Fruit fly (Drosophila melanogaster) whole organism, pupa: ENCODE data around the gene CG1421.

Experiments
- CG10348 ChIP-seq: fragments of 200-800 bp; sonication (Bioruptor generic); IDR thresholded peaks from 2 replicates; pipeline ENCODE4 v1.3.6; 2022; ENCODE audit warnings: missing biosample characterization, missing genetic modification characterization
- CG12605 ChIP-seq: fragments of 200-800 bp; sonication (Bioruptor generic); IDR thresholded peaks from 2 replicates; pipeline ENCODE4 v1.3.6; 2022; ENCODE audit warnings: missing biosample characterization, missing genetic modification characterization
- CG13204 ChIP-seq: fragments of 200-800 bp; sonication (Bioruptor generic); optimal IDR thresholded peaks from 2 replicates; lab custom pipeline; 2018; ENCODE audit warnings: missing biosample characterization, mild to moderate bottlenecking, missing genetic modification characterization, moderate library complexity
- CG14655 ChIP-seq: fragments of 200-800 bp; sonication (Bioruptor generic); optimal IDR thresholded peaks from 3 replicates; lab custom pipeline; 2017; ENCODE audit warnings: mild to moderate bottlenecking, missing biosample characterization, missing genetic modification reagents, missing genetic modification characterization
- CG15710 ChIP-seq: fragments of 200-800 bp; sonication (Bioruptor generic); optimal IDR thresholded peaks from 2 replicates; lab custom pipeline; 2018; ENCODE audit warnings: missing biosample characterization, mild to moderate bottlenecking, missing genetic modification characterization, moderate library complexity
- CG17806 ChIP-seq: fragments of 200-800 bp; sonication (Bioruptor generic); optimal IDR thresholded peaks from 2 replicates; lab custom pipeline; 2018; ENCODE audit warnings: missing biosample characterization, mild to moderate bottlenecking, missing genetic modification characterization, moderate library complexity
- CG32121 ChIP-seq: fragments of 200-800 bp; sonication (Bioruptor generic); IDR thresholded peaks from 2 replicates; pipeline ENCODE4 v1.3.6; 2022; ENCODE audit warnings: missing biosample characterization, missing genetic modification characterization
- CG34367 ChIP-seq: fragments of 200-800 bp; sonication (Bioruptor generic); optimal IDR thresholded peaks from 2 replicates; lab custom pipeline; 2018; ENCODE audit warnings: missing biosample characterization, mild to moderate bottlenecking, missing genetic modification characterization
- CG4496 ChIP-seq: fragments of 200-800 bp; sonication (Bioruptor generic); IDR thresholded peaks from 3 replicates; pipeline ENCODE4 v1.3.6; 2022; ENCODE audit warnings: missing biosample characterization, missing genetic modification characterization
- CG8159 ChIP-seq: fragments of 200-800 bp; sonication (Bioruptor generic); optimal IDR thresholded peaks from 3 replicates; lab custom pipeline; 2018; ENCODE audit warnings: missing biosample characterization, mild to moderate bottlenecking, missing genetic modification characterization, moderate library complexity
- CG8301 ChIP-seq: fragments of 200-800 bp; sonication (Bioruptor generic); optimal IDR thresholded peaks from 2 replicates; lab custom pipeline; 2018; ENCODE audit warnings: missing biosample characterization, mild to moderate bottlenecking, missing genetic modification characterization
- CG9948 ChIP-seq: fragments of 200-800 bp; sonication (Bioruptor generic); optimal IDR thresholded peaks from 2 replicates; lab custom pipeline; 2018; ENCODE audit warnings: missing biosample characterization, mild to moderate bottlenecking, missing genetic modification characterization, moderate library complexity
- D1 ChIP-seq: fragments of 200-800 bp; sonication (Bioruptor generic); optimal IDR thresholded peaks from 2 replicates; lab custom pipeline; 2018; ENCODE audit warnings: missing biosample characterization, mild to moderate bottlenecking, missing genetic modification characterization, moderate library complexity
- EcR ChIP-seq: fragments of 200-800 bp; sonication (Bioruptor generic); optimal IDR thresholded peaks from 3 replicates; lab custom pipeline; 2019; ENCODE audit warnings: missing biosample characterization, missing genetic modification characterization, mild to moderate bottlenecking, moderate library complexity, missing genetic modification reagents
- Ets98B ChIP-seq: fragments of 200-800 bp; sonication (Bioruptor generic); IDR thresholded peaks from 2 replicates; pipeline ENCODE4 v1.3.6; 2022; ENCODE audit warnings: missing biosample characterization, missing genetic modification characterization
- Pif1A ChIP-seq: fragments of 200-800 bp; sonication (Bioruptor generic); optimal IDR thresholded peaks from 3 replicates; lab custom pipeline; 2016; ENCODE audit warnings: missing biosample characterization, missing genetic modification characterization
- Pif1B ChIP-seq: fragments of 200-800 bp; sonication (Bioruptor generic); optimal IDR thresholded peaks from 3 replicates; lab custom pipeline; 2016; ENCODE audit warnings: missing biosample characterization, missing genetic modification characterization
- Snoo ChIP-seq: fragments of 200-800 bp; sonication (Bioruptor generic); optimal IDR thresholded peaks from 3 replicates; lab custom pipeline; 2017; ENCODE audit warnings: missing biosample characterization, mild to moderate bottlenecking, missing genetic modification characterization, inconsistent platforms
- fd96Ca ChIP-seq: fragments of 200-800 bp; sonication (Bioruptor generic); IDR thresholded peaks from 3 replicates; pipeline ENCODE4 v1.3.6; 2022; ENCODE audit warnings: missing biosample characterization, missing genetic modification characterization
- gl ChIP-seq: fragments of 200-800 bp; sonication (Bioruptor generic); optimal IDR thresholded peaks from 2 replicates; lab custom pipeline; 2018; ENCODE audit warnings: missing biosample characterization, mild to moderate bottlenecking, missing genetic modification characterization
- rn ChIP-seq: fragments of 200-800 bp; sonication (Bioruptor generic); IDR thresholded peaks from 2 replicates; pipeline ENCODE4 v1.3.6; 2022; ENCODE audit warnings: missing biosample characterization, missing genetic modification characterization

The CG1421 gene

DNA sequence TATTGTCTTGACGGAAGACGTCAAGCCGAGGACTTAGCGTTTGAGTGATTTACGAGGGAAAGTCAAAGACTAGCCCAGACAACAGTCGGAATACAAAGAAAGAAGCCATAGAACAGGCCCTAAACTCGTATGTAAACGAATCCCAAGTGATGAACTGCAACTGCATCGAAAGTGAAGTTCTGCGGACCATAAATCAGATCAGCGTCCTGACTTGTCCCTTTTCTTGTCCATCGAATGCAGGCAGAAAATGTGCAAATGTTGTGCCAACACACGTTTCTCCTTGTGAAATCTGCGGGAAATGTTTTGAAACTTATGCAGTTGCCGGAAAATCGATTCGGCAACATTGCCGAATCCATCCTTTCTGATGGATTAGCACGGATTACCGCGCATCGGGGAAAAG, 25.8 kb upstream of the CG1421 start:
- TF ChIP-seq gl (tag; lab: Kevin White, UChicago): no peak

DNA sequence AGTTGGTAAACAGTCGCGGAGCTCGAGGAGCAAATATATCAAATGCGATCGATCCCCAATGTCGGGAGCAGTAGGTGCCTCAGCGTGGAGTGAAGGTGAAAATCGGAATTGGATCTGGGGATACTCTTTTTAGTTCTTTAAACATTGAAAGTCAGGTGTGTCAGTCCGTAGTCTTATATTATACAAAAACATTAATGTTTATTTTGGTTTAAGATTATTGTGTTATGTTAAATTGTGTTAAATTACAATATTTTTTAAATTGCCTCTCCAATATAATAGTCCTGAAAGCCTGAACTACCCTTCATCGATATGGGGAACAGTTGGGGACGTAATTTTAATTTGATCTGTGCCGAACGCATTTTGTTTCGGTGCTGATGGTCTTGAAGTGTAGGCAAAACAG, 23.4 kb upstream of the CG1421 start:
- TF ChIP-seq CG4496 (GFP tag; lab: Robert Waterston, UW): no peak
- no peak for TF ChIP-seq Ets98B (GFP tag; lab: Robert Waterston, UW)
- TF ChIP-seq Pif1A: peak; percentile 17
- TF ChIP-seq CG10348: no peak
- TF ChIP-seq CG34367 (tag; lab: Kevin White, UChicago): peak; percentile 23
- no peak for TF ChIP-seq fd96Ca (GFP tag; lab: Robert Waterston, UW)
- peak; percentile 31 for TF ChIP-seq Pif1B (GFP tag; lab: Kevin White, UChicago)
- TF ChIP-seq gl (tag; lab: Kevin White, UChicago): no peak
- no peak for TF ChIP-seq rn
- no peak for TF ChIP-seq CG32121
- no peak for TF ChIP-seq D1 (tag; lab: Kevin White, UChicago)
- TF ChIP-seq CG8159 (tag; lab: Kevin White, UChicago): peak; percentile 69
- TF ChIP-seq CG17806 (tag; lab: Kevin White, UChicago): peak; percentile 41
- TF ChIP-seq CG14655 (GFP tag; lab: Kevin White, UChicago): peak; percentile 42
- TF ChIP-seq Snoo (tag; lab: Kevin White, UChicago): no peak
- no peak for TF ChIP-seq CG13204 (GFP tag; lab: Kevin White, UChicago)
- TF ChIP-seq CG9948 (tag; lab: Kevin White, UChicago): peak; percentile 54
- TF ChIP-seq CG8301 (tag; lab: Kevin White, UChicago): no peak
- no peak for TF ChIP-seq EcR
- TF ChIP-seq CG15710 (tag; lab: Kevin White, UChicago): peak; percentile 49
- TF ChIP-seq CG12605 (GFP tag; lab: Robert Waterston, UW): no peak

DNA sequence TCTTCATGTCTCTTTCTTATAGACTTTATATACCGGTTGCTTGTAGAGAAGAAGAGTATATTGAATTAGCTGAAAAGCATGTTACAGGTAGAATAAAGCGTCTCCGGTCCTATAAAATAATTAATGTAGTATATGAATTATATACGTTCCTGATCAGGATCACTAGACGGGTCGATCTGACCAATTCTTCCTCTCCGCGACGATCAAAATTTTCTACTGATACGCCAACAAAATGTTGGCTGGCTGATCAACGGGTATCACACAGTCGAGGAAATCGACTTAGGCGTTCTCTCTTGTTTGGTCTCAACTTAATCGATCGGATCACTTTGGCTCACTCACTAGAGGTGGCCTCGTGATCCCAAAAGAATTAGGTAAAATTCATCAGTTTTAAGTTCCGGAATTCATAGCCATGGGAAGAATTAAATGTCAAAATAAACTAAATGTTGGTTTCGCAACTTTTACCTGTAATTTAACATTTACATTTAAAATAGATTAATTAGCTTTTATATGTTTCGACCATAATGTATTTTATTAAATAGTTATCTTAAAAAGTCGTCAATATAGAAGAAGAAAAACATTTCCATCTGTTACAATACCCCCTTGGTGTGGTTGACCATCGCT, 21.2 kb upstream of the CG1421 start:
- TF ChIP-seq Pif1A (no peak), EcR (no peak), D1 (tag; lab: Kevin White, UChicago) (no peak), CG15710 (tag; lab: Kevin White, UChicago) (peak; percentile 15), CG9948 (tag; lab: Kevin White, UChicago) (peak; percentile 21), CG8159 (tag; lab: Kevin White, UChicago) (peak; percentile 23), CG34367 (tag; lab: Kevin White, UChicago) (no peak), CG13204 (GFP tag; lab: Kevin White, UChicago) (no peak), CG32121 (no peak), CG14655 (GFP tag; lab: Kevin White, UChicago) (peak; percentile 20), gl (tag; lab: Kevin White, UChicago) (no peak), Snoo (tag; lab: Kevin White, UChicago) (no peak), CG17806 (tag; lab: Kevin White, UChicago) (peak; percentile 7)

DNA sequence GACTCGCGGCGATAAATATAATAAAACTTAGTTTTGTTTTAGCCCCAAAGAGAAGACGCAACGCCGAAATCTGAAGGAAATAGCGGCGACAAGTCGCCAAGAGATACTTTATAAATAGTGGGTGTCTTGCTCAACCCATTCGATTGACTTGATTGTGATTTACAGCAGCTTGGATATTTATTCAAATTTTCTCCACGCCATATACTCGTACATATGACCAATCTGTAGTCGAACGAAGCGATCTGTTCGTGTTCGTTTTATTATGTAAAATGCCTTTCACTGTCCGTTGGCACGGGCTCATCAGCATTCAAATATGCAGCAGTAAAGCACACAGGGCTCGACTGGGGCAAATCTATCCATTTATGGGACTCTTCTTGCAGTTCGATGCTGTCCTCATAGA, 17.3 kb upstream of the CG1421 start:
- TF ChIP-seq D1 (tag; lab: Kevin White, UChicago): no peak
- TF ChIP-seq rn: no peak
- TF ChIP-seq CG8301 (tag; lab: Kevin White, UChicago): no peak
- TF ChIP-seq Pif1B (GFP tag; lab: Kevin White, UChicago): no peak
- no peak for TF ChIP-seq Ets98B (GFP tag; lab: Robert Waterston, UW)
- no peak for TF ChIP-seq CG8159 (tag; lab: Kevin White, UChicago)
- no peak for TF ChIP-seq CG14655 (GFP tag; lab: Kevin White, UChicago)
- no peak for TF ChIP-seq EcR
- TF ChIP-seq Pif1A: no peak
- no peak for TF ChIP-seq CG4496 (GFP tag; lab: Robert Waterston, UW)
- TF ChIP-seq CG17806 (tag; lab: Kevin White, UChicago): no peak
- TF ChIP-seq Snoo (tag; lab: Kevin White, UChicago): no peak
- TF ChIP-seq CG9948 (tag; lab: Kevin White, UChicago): no peak
- TF ChIP-seq gl (tag; lab: Kevin White, UChicago): no peak
- no peak for TF ChIP-seq CG10348
- no peak for TF ChIP-seq CG34367 (tag; lab: Kevin White, UChicago)
- no peak for TF ChIP-seq CG12605 (GFP tag; lab: Robert Waterston, UW)
- no peak for TF ChIP-seq fd96Ca (GFP tag; lab: Robert Waterston, UW)

DNA sequence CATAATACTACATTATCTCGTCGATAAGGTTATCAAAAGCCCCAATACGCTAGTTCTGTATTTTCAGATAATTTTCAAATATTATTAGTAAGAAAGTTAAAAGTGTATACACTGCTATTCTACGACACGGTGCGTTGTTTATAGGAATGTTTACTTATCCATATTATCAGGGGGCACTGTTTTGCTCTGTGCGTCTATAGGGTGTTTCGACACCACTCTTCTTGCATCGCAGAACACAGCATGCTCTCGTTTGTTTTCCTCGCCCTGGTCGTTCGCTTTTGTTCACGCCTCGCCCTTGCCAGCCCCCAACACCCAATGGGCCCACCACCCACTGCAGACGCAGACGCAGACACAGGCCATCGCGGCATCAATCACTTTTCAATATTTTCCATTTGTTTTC, 16.5 kb upstream of the CG1421 start:
- TF ChIP-seq CG12605 (GFP tag; lab: Robert Waterston, UW) (no peak), CG17806 (tag; lab: Kevin White, UChicago) (no peak), CG32121 (no peak), CG15710 (tag; lab: Kevin White, UChicago) (no peak), CG8301 (tag; lab: Kevin White, UChicago) (no peak), Snoo (tag; lab: Kevin White, UChicago) (no peak), gl (tag; lab: Kevin White, UChicago) (no peak)
- TF ChIP-seq, all 21 proteins: peak for 0

DNA sequence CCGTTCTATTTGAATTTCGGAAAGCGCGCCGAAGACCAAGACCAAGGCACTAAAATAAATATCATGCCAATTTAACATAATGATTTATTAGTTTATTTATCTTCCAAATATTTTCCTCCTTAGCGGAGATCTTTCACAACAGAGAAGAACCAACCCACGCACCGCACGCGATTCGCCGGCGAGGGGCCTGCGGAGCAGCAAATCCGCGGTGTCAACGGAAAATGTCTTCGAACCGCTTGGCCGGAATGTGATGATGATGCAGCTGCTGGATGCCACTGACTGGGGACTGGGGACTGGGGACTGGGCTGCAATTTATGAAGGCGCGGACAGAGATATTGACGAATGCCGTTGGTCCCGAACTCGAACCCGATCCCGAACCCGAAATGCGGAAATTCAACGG, 15.2 kb upstream of the CG1421 start:
- TF ChIP-seq CG14655 (GFP tag; lab: Kevin White, UChicago): no peak
- no peak for TF ChIP-seq CG12605 (GFP tag; lab: Robert Waterston, UW)
- TF ChIP-seq CG10348: no peak
- no peak for TF ChIP-seq Pif1B (GFP tag; lab: Kevin White, UChicago)
- no peak for TF ChIP-seq CG13204 (GFP tag; lab: Kevin White, UChicago)
- no peak for TF ChIP-seq Pif1A
- no peak for TF ChIP-seq EcR
- TF ChIP-seq CG8301 (tag; lab: Kevin White, UChicago): no peak
